Fruit fly (Drosophila melanogaster) whole organism, prepupa: ENCODE measurements around the gene puc.
A peak's percentile ranks its signal among the peaks of the same experiment; 100 is the strongest.

ENCODE experiments used
- CG11294 ChIP-seq: fragments of 200-800 bp; sonication (Bioruptor generic); IDR thresholded peaks from 2 replicates; pipeline ENCODE4 v1.3.6; 2022; ENCODE audit warnings: missing biosample characterization, missing genetic modification characterization
- CG11762 ChIP-seq: fragments of 200-800 bp; sonication (Bioruptor generic); optimal IDR thresholded peaks from 3 replicates; lab custom pipeline; 2016; ENCODE audit warnings: missing biosample characterization, missing genetic modification characterization; ENCODE audit not compliant: insufficient read depth
- CG11902 ChIP-seq: fragments of 200-800 bp; sonication (Bioruptor generic); optimal IDR thresholded peaks from 3 replicates; lab custom pipeline; 2016; ENCODE audit warnings: missing biosample characterization, missing genetic modification characterization
- CG15336 ChIP-seq: fragments of 200-800 bp; sonication (Bioruptor generic); IDR thresholded peaks from 2 replicates; pipeline ENCODE4 v1.3.6; 2022; ENCODE audit warnings: missing biosample characterization, missing genetic modification characterization
- CG1621 ChIP-seq: fragments of 200-800 bp; sonication (Bioruptor generic); optimal IDR thresholded peaks from 3 replicates; lab custom pipeline; 2018; ENCODE audit warnings: missing biosample characterization, mild to moderate bottlenecking, missing genetic modification characterization
- CG3032 ChIP-seq: fragments of 200-800 bp; optimal IDR thresholded peaks from 2 replicates; lab custom pipeline; 2019; ENCODE audit warnings: missing biosample characterization, mild to moderate bottlenecking, missing genetic modification characterization, moderate library complexity
- CG32006 ChIP-seq: fragments of 200-800 bp; sonication (Bioruptor generic); optimal IDR thresholded peaks from 3 replicates; lab custom pipeline; 2017; ENCODE audit warnings: missing biosample characterization, mild to moderate bottlenecking, missing genetic modification characterization
- CG3919 ChIP-seq: fragments of 200-800 bp; sonication (Bioruptor generic); optimal IDR thresholded peaks from 3 replicates; lab custom pipeline; 2016; ENCODE audit warnings: missing biosample characterization, missing genetic modification characterization
- CG6163 ChIP-seq: fragments of 200-800 bp; sonication (Bioruptor generic); IDR thresholded peaks from 3 replicates; pipeline ENCODE4 v1.3.6; 2022; ENCODE audit warnings: missing biosample characterization, missing genetic modification characterization
- CG6276 ChIP-seq: fragments of 200-800 bp; sonication (Bioruptor generic); optimal IDR thresholded peaks from 2 replicates; lab custom pipeline; 2017; ENCODE audit warnings: missing biosample characterization, mild to moderate bottlenecking, missing genetic modification characterization
- CG6792 ChIP-seq: fragments of 200-800 bp; sonication (Bioruptor generic); optimal IDR thresholded peaks from 3 replicates; lab custom pipeline; 2016; ENCODE audit warnings: missing biosample characterization, missing genetic modification characterization
- CG6808 ChIP-seq: fragments of 200-800 bp; sonication (Bioruptor generic); optimal IDR thresholded peaks from 3 replicates; lab custom pipeline; 2017; ENCODE audit warnings: missing biosample characterization, missing genetic modification characterization, mild to moderate bottlenecking, moderate library complexity, missing genetic modification reagents
- CG6854 ChIP-seq: fragments of 200-800 bp; sonication (Bioruptor generic); optimal IDR thresholded peaks from 2 replicates; lab custom pipeline; 2017; ENCODE audit warnings: missing biosample characterization, mild to moderate bottlenecking, missing genetic modification characterization
- CG7368 ChIP-seq: fragments of 200-800 bp; sonication (Bioruptor generic); optimal IDR thresholded peaks from 3 replicates; lab custom pipeline; 2016; ENCODE audit warnings: missing biosample characterization, missing genetic modification characterization
- CG8119 ChIP-seq: fragments of 200-800 bp; sonication (Bioruptor generic); IDR thresholded peaks from 3 replicates; pipeline ENCODE4 v1.3.6; 2022; ENCODE audit warnings: missing biosample characterization, missing genetic modification characterization
- CG8319 ChIP-seq: fragments of 200-800 bp; sonication (Bioruptor generic); optimal IDR thresholded peaks from 3 replicates; lab custom pipeline; 2016; ENCODE audit warnings: missing biosample characterization, missing genetic modification characterization
- CG8632 ChIP-seq: fragments of 200-800 bp; sonication (Bioruptor generic); optimal IDR thresholded peaks from 3 replicates; lab custom pipeline; 2016; ENCODE audit warnings: missing biosample characterization, missing genetic modification characterization
- CG9139 ChIP-seq: fragments of 200-800 bp; sonication (Bioruptor generic); optimal IDR thresholded peaks from 3 replicates; lab custom pipeline; 2017; ENCODE audit warnings: missing biosample characterization, mild to moderate bottlenecking, missing genetic modification characterization
- Eip75B ChIP-seq: fragments of 200-800 bp; sonication (Bioruptor generic); optimal IDR thresholded peaks from 3 replicates; lab custom pipeline; 2016; ENCODE audit warnings: missing biosample characterization, missing genetic modification characterization
- Eip78C ChIP-seq: fragments of 200-800 bp; sonication (Bioruptor generic); peaks from one replicate; lab custom pipeline; 2016; ENCODE audit warnings: missing biosample characterization, missing genetic modification characterization
- Eip93F ChIP-seq: fragments of 200-800 bp; sonication (Bioruptor generic); optimal IDR thresholded peaks from 2 replicates; lab custom pipeline; 2016; ENCODE audit warnings: missing biosample characterization, mild to moderate bottlenecking, missing genetic modification characterization
- Ets21C ChIP-seq: fragments of 200-800 bp; sonication (Bioruptor generic); optimal IDR thresholded peaks from 3 replicates; lab custom pipeline; 2016; ENCODE audit warnings: missing biosample characterization, missing genetic modification characterization
- Gug ChIP-seq: fragments of 200-800 bp; sonication (Bioruptor generic); IDR thresholded peaks from 2 replicates; pipeline ENCODE4 v1.3.6; 2022; ENCODE audit warnings: missing biosample characterization, missing genetic modification characterization
- Hr38 ChIP-seq: sonication (Bioruptor generic); optimal IDR thresholded peaks from 2 replicates; lab custom pipeline; 2016; ENCODE audit warnings: missing biosample characterization, missing genetic modification characterization
- Hr39 ChIP-seq: fragments of 200-800 bp; sonication (Bioruptor generic); optimal IDR thresholded peaks from 2 replicates; lab custom pipeline; 2016; ENCODE audit warnings: missing biosample characterization, missing genetic modification characterization
- Lpt ChIP-seq: fragments of 200-800 bp; sonication (Bioruptor generic); optimal IDR thresholded peaks from 3 replicates; lab custom pipeline; 2016; ENCODE audit warnings: missing biosample characterization, missing genetic modification characterization
- OdsH ChIP-seq: fragments of 200-800 bp; sonication (Bioruptor generic); optimal IDR thresholded peaks from 3 replicates; lab custom pipeline; 2016; ENCODE audit warnings: missing biosample characterization, missing genetic modification characterization
- Sox14 ChIP-seq: fragments of 200-800 bp; sonication (Bioruptor generic); optimal IDR thresholded peaks from 3 replicates; lab custom pipeline; 2016; ENCODE audit warnings: missing biosample characterization, missing genetic modification characterization
- Sox15 ChIP-seq: fragments of 200-800 bp; sonication (Bioruptor generic); optimal IDR thresholded peaks from 3 replicates; lab custom pipeline; 2016; ENCODE audit warnings: missing biosample characterization, missing genetic modification characterization
- achi ChIP-seq: fragments of 200-800 bp; sonication (Bioruptor generic); optimal IDR thresholded peaks from 3 replicates; lab custom pipeline; 2016; ENCODE audit warnings: missing biosample characterization, missing genetic modification characterization
- cyc ChIP-seq: fragments of 200-800 bp; sonication (Bioruptor generic); optimal IDR thresholded peaks from 3 replicates; lab custom pipeline; 2016; ENCODE audit warnings: missing biosample characterization, missing genetic modification characterization
- dac ChIP-seq: fragments of 200-800 bp; sonication (Bioruptor generic); optimal IDR thresholded peaks from 2 replicates; lab custom pipeline; 2017; ENCODE audit warnings: missing biosample characterization, mild to moderate bottlenecking, missing genetic modification characterization
- fd59A ChIP-seq: fragments of 200-800 bp; sonication (Bioruptor generic); optimal IDR thresholded peaks from 2 replicates; lab custom pipeline; 2017; ENCODE audit warnings: missing biosample characterization, mild to moderate bottlenecking, missing genetic modification characterization, missing genetic modification reagents
- fd85E ChIP-seq: fragments of 200-800 bp; sonication (Bioruptor generic); optimal IDR thresholded peaks from 3 replicates; lab custom pipeline; 2016; ENCODE audit warnings: missing biosample characterization, missing genetic modification characterization
- fkh ChIP-seq: fragments of 200-800 bp; sonication (Bioruptor generic); optimal IDR thresholded peaks from 3 replicates; lab custom pipeline; 2017; ENCODE audit warnings: missing biosample characterization, mild to moderate bottlenecking, missing genetic modification characterization, moderate library complexity
- lz ChIP-seq: fragments of 200-800 bp; sonication (Bioruptor generic); optimal IDR thresholded peaks from 3 replicates; lab custom pipeline; 2016; ENCODE audit warnings: missing biosample characterization, missing genetic modification characterization
- pdm3 ChIP-seq: fragments of 200-800 bp; sonication (Bioruptor generic); optimal IDR thresholded peaks from 3 replicates; lab custom pipeline; 2016; ENCODE audit warnings: missing biosample characterization, missing genetic modification characterization
- salr ChIP-seq, 2 experiments: fragments of 200-800 bp; sonication (Bioruptor generic); optimal IDR thresholded peaks; 3 replicates each; lab custom pipeline; 2016 to 2018; ENCODE audit warnings: missing biosample characterization in 2 of 2, missing genetic modification characterization in 2 of 2, mild to moderate bottlenecking in 1 of 2
- spab ChIP-seq: fragments of 200-800 bp; sonication (Bioruptor generic); optimal IDR thresholded peaks from 2 replicates; lab custom pipeline; 2017; ENCODE audit warnings: missing biosample characterization, mild to moderate bottlenecking, missing genetic modification characterization, missing genetic modification reagents
- ss ChIP-seq, 2 experiments: fragments of 200-800 bp; sonication (Bioruptor generic); optimal IDR thresholded peaks; 2 replicates in 1 of 2; 3 replicates in 1 of 2; lab custom pipeline; 2017 to 2018; ENCODE audit warnings: mild to moderate bottlenecking in 2 of 2, missing biosample characterization in 2 of 2, missing genetic modification characterization in 2 of 2, moderate library complexity in 1 of 2
- svp ChIP-seq: fragments of 200-800 bp; sonication (Bioruptor generic); peaks from one replicate; lab custom pipeline; 2016; ENCODE audit warnings: missing biosample characterization, missing genetic modification characterization
- topi ChIP-seq: fragments of 200-800 bp; sonication (Bioruptor generic); optimal IDR thresholded peaks from 3 replicates; lab custom pipeline; 2016; ENCODE audit warnings: missing biosample characterization, missing genetic modification characterization
- vri ChIP-seq: fragments of 200-800 bp; sonication (Bioruptor generic); optimal IDR thresholded peaks from 3 replicates; lab custom pipeline; 2016; ENCODE audit warnings: missing biosample characterization, mild to moderate bottlenecking, missing genetic modification characterization

The puc gene

DNA sequence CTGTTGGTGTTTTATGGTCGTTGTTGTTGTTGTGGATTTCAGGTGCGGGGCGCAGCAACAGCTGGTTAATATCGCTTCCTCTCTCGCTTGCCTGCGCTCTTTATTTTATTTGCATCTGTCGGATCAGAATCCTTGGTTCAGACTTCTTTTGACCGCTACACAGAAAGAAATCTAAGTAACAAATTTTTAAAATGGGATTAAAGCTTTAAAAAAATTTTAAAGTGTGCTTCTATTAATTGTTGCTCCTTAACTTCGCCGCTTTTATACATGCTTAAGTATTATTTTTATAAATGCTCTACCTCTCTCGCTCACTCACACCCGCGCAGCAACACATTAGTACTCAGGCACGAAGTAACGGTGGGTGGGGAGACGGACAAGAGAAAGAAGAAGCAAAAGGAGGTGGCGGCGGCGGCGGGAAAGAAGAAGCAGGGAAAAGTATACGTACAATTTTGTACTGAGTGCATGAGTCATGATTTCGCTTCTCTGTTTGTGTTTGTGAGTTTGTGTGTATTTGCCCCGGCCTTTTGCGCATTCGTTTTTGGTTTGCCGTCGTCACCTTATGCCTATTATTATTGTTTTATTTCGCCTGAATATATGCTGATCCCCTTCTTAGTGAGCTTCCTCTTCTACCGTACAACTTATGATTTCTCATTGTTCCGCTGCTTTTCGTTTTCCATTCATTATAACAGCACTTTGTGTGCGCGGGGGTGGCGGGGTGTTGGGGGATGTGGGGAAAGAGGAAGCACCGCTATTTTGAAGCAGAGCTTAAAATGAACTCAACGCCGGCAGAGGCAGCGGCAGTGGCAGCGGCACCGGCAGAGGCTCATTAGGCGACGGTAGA is 8.9 kb downstream of the puc start (continued):
- TF ChIP-seq lz (GFP tag; lab: Kevin White, UChicago), result peak; percentile 95
- peak; percentile 93 for TF ChIP-seq pdm3 (GFP tag; lab: Kevin White, UChicago)
- peak; percentile 97 for TF ChIP-seq Sox14
- TF ChIP-seq vri, result peak; percentile 94
- TF ChIP-seq CG6163 (GFP tag; lab: Robert Waterston, UW), result peak; percentile 95
- TF ChIP-seq topi (GFP tag; lab: Kevin White, UChicago), result peak; percentile 96
- peak; percentile 64; the same call in 1 of the 2 replicates for TF ChIP-seq CG11294 (GFP tag; lab: Robert Waterston, UW)
- TF ChIP-seq fd59A (GFP tag; lab: Kevin White, UChicago), result peak; percentile 89
- peak; percentile 73 for TF ChIP-seq fd85E (GFP tag; lab: Kevin White, UChicago)
- peak; percentile 79 for TF ChIP-seq CG6854 (GFP tag; lab: Kevin White, UChicago)
- no peak for TF ChIP-seq Hr38
- TF ChIP-seq CG8632 (GFP tag; lab: Kevin White, UChicago), result peak; percentile 94
- TF ChIP-seq CG6276 (GFP tag; lab: Kevin White, UChicago), result peak; percentile 65
- TF ChIP-seq Eip75B, result peak; percentile 95
- TF ChIP-seq CG8119 (GFP tag; lab: Robert Waterston, UW), result peak; percentile 84
- TF ChIP-seq achi, result peak; percentile 89
- TF ChIP-seq Ets21C (GFP tag; lab: Kevin White, UChicago), result peak; percentile 92
- peak; percentile 95 for TF ChIP-seq cyc (GFP tag; lab: Kevin White, UChicago)
- peak; percentile 70 for TF ChIP-seq Gug
- TF ChIP-seq ss (GFP tag; optimal IDR thresholded peaks at IDR 0.05; lab: Kevin White, UChicago), result peak; percentile 90 to 93
- peak; percentile 92 for TF ChIP-seq CG3032 (tag; lab: Kevin White, UChicago)
- TF ChIP-seq CG11762 (GFP tag; lab: Kevin White, UChicago), result peak; percentile 79
- peak; percentile 87 for TF ChIP-seq CG7368 (GFP tag; lab: Kevin White, UChicago)
- TF ChIP-seq CG9139 (GFP tag; lab: Kevin White, UChicago), result peak; percentile 87
- TF ChIP-seq, all 60 proteins: peak for 59

DNA sequence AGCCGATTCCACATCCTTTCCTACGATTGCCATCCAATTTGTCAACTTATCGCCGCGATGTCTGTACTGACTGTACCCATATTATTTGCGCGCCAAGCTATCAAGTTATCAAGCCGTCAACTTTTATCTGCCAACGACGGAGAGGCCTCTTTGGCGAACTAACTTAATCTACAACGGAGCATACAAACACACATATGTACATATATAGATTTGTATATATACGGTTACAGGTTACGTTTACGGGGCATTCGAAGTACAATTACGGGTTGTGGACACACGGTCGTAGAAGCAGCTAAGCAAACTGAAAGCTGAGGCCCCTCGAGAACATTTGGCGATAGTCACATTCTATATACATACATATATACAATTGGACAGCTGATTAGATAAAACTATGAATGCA is 10.1 kb downstream of the puc start:
- TF ChIP-seq CG11762 (GFP tag; lab: Kevin White, UChicago) (no peak), CG9139 (GFP tag; lab: Kevin White, UChicago) (no peak), CG32006 (GFP tag; lab: Kevin White, UChicago) (no peak), svp (GFP tag; lab: Kevin White, UChicago) (peak; percentile 67), CG3919 (GFP tag; lab: Kevin White, UChicago) (no peak), CG1621 (no peak), salr (GFP tag; optimal IDR thresholded peaks at IDR 0.05; lab: Kevin White, UChicago) (no peak), fkh (GFP tag; lab: Kevin White, UChicago) (peak; percentile 85)

DNA sequence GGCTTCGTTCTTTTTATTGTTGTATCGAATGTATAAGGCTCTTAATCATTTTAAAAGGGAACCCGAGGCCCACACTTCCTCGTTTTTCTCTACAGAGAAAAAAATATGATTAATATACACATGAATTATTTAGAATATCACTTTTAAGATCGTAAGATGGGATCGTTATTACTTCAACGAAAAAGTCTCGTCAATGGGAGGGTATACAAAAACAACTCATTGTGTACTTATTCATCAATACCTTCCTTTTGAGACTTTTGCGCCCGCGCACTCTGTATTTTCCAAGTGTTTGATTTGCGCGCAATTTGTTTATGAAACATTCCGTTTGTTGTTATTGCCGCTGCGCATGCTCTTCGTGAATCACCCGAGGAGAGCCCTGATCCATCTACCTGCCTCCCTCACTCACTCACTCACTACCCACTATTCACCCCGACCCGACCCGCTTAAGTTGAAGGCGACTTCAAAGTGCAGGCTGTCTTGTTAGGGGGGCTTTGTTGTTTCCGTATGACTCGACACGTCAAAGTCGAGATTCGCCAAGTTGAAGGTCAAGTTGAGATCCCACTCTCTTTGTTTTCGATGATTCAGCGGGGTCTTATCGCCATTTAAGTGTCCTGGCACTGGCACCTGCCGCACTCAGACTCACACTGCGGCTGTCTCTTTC is 10.9 kb downstream of the puc start:
- TF ChIP-seq CG32006 (GFP tag; lab: Kevin White, UChicago), result no peak
- no peak for TF ChIP-seq Sox15 (GFP tag; lab: Kevin White, UChicago)
- peak; percentile 38 for TF ChIP-seq OdsH (GFP tag; lab: Kevin White, UChicago)
- no peak for TF ChIP-seq spab (GFP tag; lab: Kevin White, UChicago)
- no peak for TF ChIP-seq CG11762 (GFP tag; lab: Kevin White, UChicago)
- no peak for TF ChIP-seq fd59A (GFP tag; lab: Kevin White, UChicago)
- TF ChIP-seq cyc (GFP tag; lab: Kevin White, UChicago), result peak; percentile 64
- TF ChIP-seq CG6792 (GFP tag; lab: Kevin White, UChicago), result peak; percentile 34
- TF ChIP-seq CG9139 (GFP tag; lab: Kevin White, UChicago), result no peak
- TF ChIP-seq Hr39 (GFP tag; lab: Kevin White, UChicago), result peak; percentile 70
- no peak for TF ChIP-seq CG6808 (GFP tag; lab: Kevin White, UChicago)
- TF ChIP-seq dac, result no peak
- TF ChIP-seq lz (GFP tag; lab: Kevin White, UChicago), result peak; percentile 73
- TF ChIP-seq CG6854 (GFP tag; lab: Kevin White, UChicago), result no peak
- TF ChIP-seq CG1621, result no peak
- TF ChIP-seq Eip93F (GFP tag; lab: Kevin White, UChicago), result no peak
- TF ChIP-seq CG8319, result no peak
- no peak for TF ChIP-seq ss (GFP tag; optimal IDR thresholded peaks at IDR 0.05; lab: Kevin White, UChicago)
- no peak for TF ChIP-seq Lpt
- TF ChIP-seq CG15336 (GFP tag; lab: Robert Waterston, UW), result no peak
- TF ChIP-seq Sox14, result peak; percentile 20
- TF ChIP-seq Eip78C (GFP tag; lab: Kevin White, UChicago), result peak; percentile 78
- TF ChIP-seq CG3919 (GFP tag; lab: Kevin White, UChicago), result peak; percentile 25
- no peak for TF ChIP-seq CG11902 (GFP tag; lab: Kevin White, UChicago)
- no peak for TF ChIP-seq Hr38
- peak; percentile 10 for TF ChIP-seq Eip75B
- TF ChIP-seq CG8632 (GFP tag; lab: Kevin White, UChicago), result peak; percentile 23
